Fruit fly (Drosophila melanogaster): ENCODE data around the gene CG4631.
A peak's percentile ranks its signal among the peaks of the same experiment; 100 is the strongest.

DNA sequence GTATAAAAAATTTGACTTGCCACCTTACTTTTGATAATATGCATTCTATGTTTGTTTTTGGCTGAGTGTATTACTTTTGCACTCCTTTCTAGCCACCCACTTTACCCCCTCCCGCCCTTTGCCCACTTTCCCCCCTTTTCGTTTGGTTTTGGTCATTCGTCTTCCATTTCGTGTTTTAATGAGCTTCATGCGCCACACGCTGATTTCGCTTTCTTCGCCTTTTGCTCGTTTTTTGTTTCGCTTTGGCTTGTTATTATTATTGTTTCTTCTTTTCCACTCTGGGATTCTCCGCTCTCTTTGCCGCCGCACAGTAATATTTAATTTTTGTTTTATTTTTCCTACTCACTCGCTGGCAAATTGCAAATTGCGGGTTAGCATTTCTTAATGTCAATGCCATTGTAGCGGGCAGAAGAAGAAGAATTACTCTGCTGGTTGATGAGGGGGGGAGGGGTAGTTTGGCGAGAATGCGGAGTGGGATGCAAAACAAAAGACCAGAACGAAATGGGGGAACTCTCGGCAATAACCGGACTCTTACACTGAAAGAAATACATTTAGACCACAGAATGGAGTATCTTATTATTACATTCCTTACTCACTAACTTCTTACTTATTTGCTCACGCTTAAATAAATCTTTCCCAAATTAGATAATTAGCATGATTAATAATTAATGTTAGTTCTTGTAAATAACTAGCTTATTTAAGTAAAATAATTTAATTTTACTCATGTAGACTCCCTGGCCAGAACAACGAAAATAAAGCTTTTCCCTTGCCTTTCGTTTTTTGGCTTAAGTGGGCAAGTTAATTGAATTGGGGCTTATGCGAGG is 38.5 kb downstream of the CG4631 start:
- TF ChIP-seq CG6808 (GFP tag; optimal IDR thresholded peaks at IDR 0.05) = no peak
- TF ChIP-seq lz (GFP tag; optimal IDR thresholded peaks at IDR 0.05) = peak; percentile 13
- no peak for TF ChIP-seq Sox15 (GFP tag; optimal IDR thresholded peaks at IDR 0.05)
- peak; percentile 79 for TF ChIP-seq Eip78C (GFP tag)
- no peak for TF ChIP-seq spab (GFP tag; optimal IDR thresholded peaks at IDR 0.05)
- no peak for TF ChIP-seq OdsH (GFP tag; optimal IDR thresholded peaks at IDR 0.05)
- no peak for TF ChIP-seq Lpt (GFP tag; optimal IDR thresholded peaks at IDR 0.05)
- TF ChIP-seq CG6792 (GFP tag; optimal IDR thresholded peaks at IDR 0.05) = no peak

All from whole organism, prepupa.